Worm (Caenorhabditis elegans) whole organism, mixed stage, embryonic: ENCODE results near the gene oac-20.

Source experiments
- ces-1 ChIP-seq: fragments of 150-350 bp; optimal IDR thresholded peaks from 2 replicates; lab custom pipeline; 2014; ENCODE audit warnings: missing biosample characterization, missing genetic modification reagents, missing genetic modification characterization
- hlh-1 ChIP-seq: fragments of 150-350 bp; optimal IDR thresholded peaks from 2 replicates; lab custom pipeline; 2014; ENCODE audit warnings: missing biosample characterization, missing genetic modification reagents, missing genetic modification characterization
- nhr-237 ChIP-seq: fragments of 150-350 bp; optimal IDR thresholded peaks from 2 replicates; lab custom pipeline; 2014; ENCODE audit warnings: missing biosample characterization, missing genetic modification characterization
- pha-4 ChIP-seq: fragments of 150-350 bp; optimal IDR thresholded peaks from 2 replicates; lab custom pipeline; 2018; ENCODE audit warnings: missing biosample characterization, missing genetic modification reagents, missing genetic modification characterization
- tbx-8 ChIP-seq: fragments of 200-800 bp; sonication (Bioruptor generic); optimal IDR thresholded peaks from 2 replicates; lab custom pipeline; 2018; ENCODE audit warnings: mild to moderate bottlenecking, missing genetic modification characterization, moderate library complexity, missing compliant biosample characterization

ce11 chrV:16022600-16022999 lies 44.1 kb downstream of the oac-20 start:
- no peak for TF ChIP-seq nhr-237 (tag; lab: Kevin White, UChicago)
- no peak for TF ChIP-seq hlh-1 (tag; lab: Kevin White, UChicago)
- TF ChIP-seq pha-4 (tag; lab: Kevin White, UChicago), result no peak
- TF ChIP-seq ces-1 (GFP tag; lab: Kevin White, UChicago), result no peak
- TF ChIP-seq tbx-8 (GFP tag; lab: Kevin White, UChicago), result no peak
